Worm (Caenorhabditis elegans): ENCODE results near the gene T25B6.5.

The T25B6.5 gene

ce11 chrX:9021645-9022044 lies at the start of gene T25B6.5:
TSS of gene T25B6.5 (minus strand) at chrX:9021745.
- TF ChIP-seq unc-62 (GFP tag; optimal IDR thresholded peaks at IDR 0.05): no peak

- no peak for TF ChIP-seq unc-62 (GFP tag; optimal IDR thresholded peaks at IDR 0.05)
Observed at ce11 chrX:9069070-9069469, 47.5 kb upstream of the T25B6.5 start.

- TF ChIP-seq unc-62 (GFP tag; optimal IDR thresholded peaks at IDR 0.05): no peak
Observed at ce11 chrX:9068075-9068474, 46.5 kb upstream of the T25B6.5 start.

- TF ChIP-seq unc-62 (GFP tag; optimal IDR thresholded peaks at IDR 0.05): no peak
Observed at ce11 chrX:9067230-9067822, 45.8 kb upstream of the T25B6.5 start.

ce11 chrX:9063439-9063838 lies 41.9 kb upstream of the T25B6.5 start:
- no peak for TF ChIP-seq unc-62 (GFP tag; optimal IDR thresholded peaks at IDR 0.05)

- TF ChIP-seq unc-62 (GFP tag; optimal IDR thresholded peaks at IDR 0.05): no peak
Observed at ce11 chrX:9062523-9062922, 41.0 kb upstream of the T25B6.5 start, which contains the start of gene F47E1.4. TSS of gene F47E1.4 (plus strand) at chrX:9062823.

ce11 chrX:9057352-9057751 lies 35.8 kb upstream of the T25B6.5 start, which contains the start of gene F47E1.2:
TSS of gene F47E1.2 (plus strand) at chrX:9057652.
- no peak for TF ChIP-seq unc-62 (GFP tag; optimal IDR thresholded peaks at IDR 0.05)

ce11 chrX:9053426-9053825 lies 31.9 kb upstream of the T25B6.5 start:
- no peak for TF ChIP-seq unc-62 (GFP tag; optimal IDR thresholded peaks at IDR 0.05)

ce11 chrX:9048657-9049056 lies 27.1 kb upstream of the T25B6.5 start, which contains the start of gene F47E1.20:
TSS of gene F47E1.20 (plus strand) at chrX:9048957.
- TF ChIP-seq unc-62 (GFP tag; optimal IDR thresholded peaks at IDR 0.05): no peak

ce11 chrX:9045913-9046312 lies 24.4 kb upstream of the T25B6.5 start, which contains the start of gene prdm-14:
TSS of gene prdm-14 (plus strand) at chrX:9046213.
- TF ChIP-seq unc-62 (GFP tag; optimal IDR thresholded peaks at IDR 0.05): no peak

ce11 chrX:9036237-9036636 lies 14.7 kb upstream of the T25B6.5 start:
- TF ChIP-seq unc-62 (GFP tag; optimal IDR thresholded peaks at IDR 0.05): no peak

ce11 chrX:9035142-9035541 lies 13.6 kb upstream of the T25B6.5 start:
- no peak for TF ChIP-seq unc-62 (GFP tag; optimal IDR thresholded peaks at IDR 0.05)

ce11 chrX:9034310-9034709 lies 12.8 kb upstream of the T25B6.5 start, which contains the start of gene nep-22:
TSS of gene nep-22 (plus strand) at chrX:9034554.
- TF ChIP-seq unc-62 (GFP tag; optimal IDR thresholded peaks at IDR 0.05): no peak

- TF ChIP-seq unc-62 (GFP tag; optimal IDR thresholded peaks at IDR 0.05): no peak
Observed at ce11 chrX:9028909-9029520, 7.5 kb upstream of the T25B6.5 start, which contains the start of gene snf-12. TSS of gene snf-12 (plus strand) at chrX:9029470.

ce11 chrX:9027304-9027703 lies 5.8 kb upstream of the T25B6.5 start, which contains the start of gene T25B6.3:
TSS of gene T25B6.3 (plus strand) at chrX:9027604.
- no peak for TF ChIP-seq unc-62 (GFP tag; optimal IDR thresholded peaks at IDR 0.05)

ce11 chrX:9025484-9025883 lies 3.9 kb upstream of the T25B6.5 start:
- TF ChIP-seq unc-62 (GFP tag; optimal IDR thresholded peaks at IDR 0.05): no peak

- no peak for TF ChIP-seq unc-62 (GFP tag; optimal IDR thresholded peaks at IDR 0.05)
Observed at ce11 chrX:9024270-9024669, 2.7 kb upstream of the T25B6.5 start.
